Fruit fly (Drosophila melanogaster) ovary, adult (tissue): ENCODE measurements around the gene tsg.

Experiments used
- CG17801 ChIP-seq: fragments of 200-800 bp; optimal IDR thresholded peaks from 2 replicates; lab custom pipeline; 2019; ENCODE audit warnings: missing biosample characterization, mild to moderate bottlenecking, missing genetic modification characterization, moderate library complexity; ENCODE audit not compliant: partially characterized antibody

The tsg gene

DNA sequence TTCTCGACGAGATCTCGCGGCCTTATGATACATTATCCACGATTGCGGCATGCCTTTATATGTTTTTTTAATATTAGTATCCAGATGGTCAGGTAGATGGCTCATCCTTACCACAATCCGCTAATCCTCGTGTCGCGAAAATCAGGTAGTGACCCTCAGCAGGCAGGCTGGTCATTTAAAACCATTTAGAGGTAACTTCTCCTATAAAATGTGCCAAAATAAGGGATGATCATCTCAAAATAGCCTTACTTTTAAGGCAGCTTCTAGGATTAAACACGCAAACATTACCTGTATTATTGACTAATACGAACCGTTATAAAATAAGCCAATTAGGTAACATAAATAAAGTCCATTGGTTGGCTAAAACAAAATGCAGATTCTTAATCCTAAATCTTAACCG, at the start of gene tsg:
Gene tsg, minus strand, starts transcription at position 37 of the 400 bp plus-strand sequence.
- no peak for TF ChIP-seq CG17801 (GFP tag; lab: Kevin White, UChicago)

DNA sequence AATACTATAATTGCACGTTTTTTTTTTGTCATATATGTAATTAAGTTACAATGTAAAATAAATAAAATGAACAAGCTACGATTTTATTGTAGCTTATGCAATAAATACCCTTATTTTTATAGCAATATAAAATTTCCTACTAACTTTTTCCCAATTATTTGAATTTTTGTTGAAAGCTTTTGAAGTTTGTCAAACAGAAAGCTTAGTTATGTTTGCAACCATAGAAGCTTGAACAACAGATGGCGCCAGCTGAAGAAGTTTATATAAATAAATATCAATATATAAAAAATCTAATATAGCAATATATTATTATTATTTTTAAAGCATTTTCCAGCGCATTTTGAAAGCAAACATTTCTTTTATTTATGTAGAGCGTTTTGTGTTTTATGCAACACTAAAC, 46.5 kb upstream of the tsg start:
- no peak for TF ChIP-seq CG17801 (GFP tag; lab: Kevin White, UChicago)

DNA sequence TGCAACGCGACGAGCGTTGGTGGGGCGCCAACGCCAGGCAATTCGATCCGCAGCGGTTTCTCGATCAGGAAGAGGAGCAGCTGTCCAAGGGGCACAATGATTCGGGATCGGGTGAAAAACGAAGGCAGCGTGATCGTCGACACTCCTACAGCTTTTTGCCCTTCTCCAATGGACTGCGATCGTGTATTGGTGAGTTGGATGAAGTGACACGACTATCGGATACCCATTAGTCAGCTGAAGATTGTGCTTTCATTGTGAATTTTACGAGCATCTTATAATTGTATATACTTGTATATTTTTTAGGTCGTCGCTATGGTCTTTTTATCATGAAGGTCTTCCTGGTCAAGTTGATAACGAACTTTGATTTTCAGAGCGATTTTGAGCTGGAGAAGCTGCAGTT, 46.0 kb upstream of the tsg start:
- no peak for TF ChIP-seq CG17801 (GFP tag; lab: Kevin White, UChicago)

DNA sequence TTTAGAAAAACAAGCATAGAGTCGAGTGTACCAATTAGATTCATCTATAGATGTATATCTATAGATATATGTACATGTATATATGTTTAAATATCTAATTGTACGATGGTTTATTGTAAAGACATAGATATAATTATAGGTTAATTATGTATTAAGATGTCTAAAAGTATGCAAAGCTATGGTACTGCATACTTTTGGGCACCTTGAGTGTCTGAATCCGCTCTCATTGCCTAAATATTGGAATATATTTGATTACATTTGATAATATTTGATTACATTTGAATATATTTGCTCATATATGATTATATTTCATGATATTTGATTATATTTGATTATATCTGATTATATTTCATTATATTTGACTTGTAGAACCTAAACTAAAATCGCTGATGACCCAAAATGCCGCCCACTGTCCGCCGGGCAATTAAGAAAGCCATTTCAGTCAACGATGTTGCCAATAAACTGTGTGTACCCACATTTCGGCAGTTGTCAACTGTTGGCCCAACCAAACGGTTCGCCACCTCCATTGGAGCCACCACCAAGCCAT, 43.5 kb upstream of the tsg start, which contains the start of gene Cyp318a1:
Gene Cyp318a1, plus strand, starts transcription at position 497 of the 547 bp plus-strand sequence.
- no peak for TF ChIP-seq CG17801 (GFP tag; lab: Kevin White, UChicago)

DNA sequence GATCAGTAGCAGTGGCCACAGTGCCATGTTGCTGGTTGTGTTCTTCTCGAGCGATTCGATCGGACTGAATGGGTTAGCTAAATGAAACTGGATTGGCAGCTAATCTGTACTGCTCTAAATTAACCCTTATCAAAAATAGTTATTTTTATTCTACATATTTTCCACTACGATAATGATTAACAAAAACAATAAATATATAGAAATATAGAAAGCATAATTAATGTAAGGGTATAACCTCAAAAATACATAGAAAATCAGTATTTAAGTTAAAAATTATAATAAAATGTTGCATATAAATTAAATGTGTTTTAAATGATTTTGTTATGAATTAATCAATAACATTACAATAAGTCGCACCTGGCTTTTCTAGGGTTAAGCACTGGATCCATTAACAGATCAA, 42.7 kb upstream of the tsg start, which contains the start of gene Cyp311a1:
Gene Cyp311a1, minus strand, starts transcription at position 66 of the 400 bp plus-strand sequence.
- no peak for TF ChIP-seq CG17801 (GFP tag; lab: Kevin White, UChicago)

DNA sequence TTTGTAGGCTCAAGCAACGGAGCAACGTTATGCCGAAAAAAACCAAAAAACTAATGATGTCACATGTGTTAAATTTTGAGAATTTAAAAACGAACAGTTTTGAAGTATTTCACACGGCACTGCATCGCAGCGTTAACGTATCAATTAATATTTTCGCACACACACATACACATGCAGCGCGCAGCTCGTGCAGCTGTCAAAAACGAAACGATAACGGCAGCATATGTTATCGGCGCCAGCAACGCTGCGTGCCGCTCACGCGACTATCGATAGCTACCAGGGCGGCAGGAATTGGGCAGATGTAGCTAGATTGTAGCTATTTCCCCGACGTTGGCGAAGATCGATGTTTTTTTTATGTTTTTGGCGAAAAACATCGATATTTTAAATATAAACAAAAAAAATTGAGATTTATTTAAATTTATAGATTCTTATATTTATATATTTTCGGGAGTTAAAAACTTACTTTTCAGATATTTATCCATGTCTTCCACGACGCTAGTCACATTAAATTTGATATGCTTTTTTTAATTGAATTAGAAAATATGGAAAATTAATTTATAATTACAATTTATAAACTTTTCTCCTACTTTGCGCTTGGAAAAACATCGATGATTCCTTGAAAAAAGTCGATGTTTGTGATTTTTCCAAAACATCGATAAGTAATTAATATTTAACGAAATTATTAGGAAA, 40.2 kb upstream of the tsg start, which contains the start of gene Usp7:
Gene Usp7, minus strand, starts transcription at position 208 of the 690 bp plus-strand sequence.
- peak; percentile 51 for TF ChIP-seq CG17801 (GFP tag; lab: Kevin White, UChicago)

DNA sequence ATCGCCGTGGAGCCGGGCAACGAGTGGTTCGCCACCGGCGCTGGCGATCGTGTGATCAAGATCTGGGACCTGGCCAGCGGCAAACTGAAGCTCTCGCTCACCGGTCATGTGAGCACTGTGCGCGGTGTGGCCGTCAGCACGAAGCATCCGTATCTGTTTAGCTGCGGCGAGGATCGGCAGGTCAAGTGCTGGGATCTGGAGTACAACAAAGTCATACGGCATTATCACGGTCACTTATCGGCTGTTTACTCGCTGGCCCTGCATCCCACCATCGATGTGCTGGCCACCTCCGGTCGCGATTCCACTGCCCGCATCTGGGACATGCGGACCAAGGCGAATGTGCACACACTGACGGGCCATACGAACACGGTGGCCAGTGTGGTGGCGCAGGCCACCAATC, 33.0 kb upstream of the tsg start:
- TF ChIP-seq CG17801 (GFP tag; lab: Kevin White, UChicago), result no peak

DNA sequence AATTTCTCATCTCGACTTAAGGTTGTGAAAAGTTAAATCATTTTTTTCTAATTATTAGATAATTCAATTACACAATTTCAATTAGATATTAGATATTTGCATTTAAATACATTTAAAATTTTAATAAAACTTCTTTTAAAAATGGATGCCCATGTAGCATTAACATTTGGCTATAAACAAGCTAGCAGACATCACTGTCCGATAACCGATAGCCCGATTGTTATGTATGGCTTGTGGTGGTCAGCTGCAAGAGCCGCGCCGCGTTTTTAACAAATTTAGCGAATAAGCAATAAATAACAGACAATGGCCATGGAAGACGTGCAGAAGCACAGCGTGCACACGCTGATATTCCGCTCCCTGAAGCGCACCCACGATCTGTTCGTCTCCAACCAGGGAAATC, 32.1 kb upstream of the tsg start, which contains the start of gene Tango4:
Gene Tango4, plus strand, starts transcription at position 212 of the 400 bp plus-strand sequence.
- TF ChIP-seq CG17801 (GFP tag; lab: Kevin White, UChicago), result no peak

DNA sequence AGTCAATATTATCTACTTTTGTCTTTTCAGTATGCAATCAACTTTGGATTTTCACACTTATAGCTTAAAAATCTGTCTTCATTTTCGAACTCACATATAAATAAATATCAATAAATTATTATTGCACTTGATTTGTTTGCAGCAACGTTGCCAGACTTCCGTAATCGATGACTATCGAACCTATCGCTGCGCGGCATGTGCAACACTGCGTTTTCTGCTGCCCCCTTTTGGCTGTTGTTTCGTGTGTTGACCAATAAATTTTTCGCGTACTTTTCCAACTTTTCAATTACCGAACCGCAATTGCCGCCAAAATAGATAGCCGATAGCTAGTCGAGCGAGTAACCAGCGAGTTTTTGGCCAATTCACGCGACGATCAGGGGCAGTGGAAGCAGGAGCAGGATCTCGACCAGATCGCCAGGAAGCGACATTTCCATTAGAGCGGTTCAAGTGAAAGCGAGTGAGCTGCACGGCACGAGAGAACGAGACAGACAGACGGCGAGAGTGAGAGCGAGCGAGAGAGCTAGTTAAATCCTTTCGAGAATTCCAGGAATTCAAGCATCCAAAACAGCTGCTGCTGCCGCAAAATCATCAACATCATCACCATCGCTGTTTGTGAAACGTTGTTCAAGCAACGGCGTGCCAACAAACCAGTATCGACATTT, 29.8 kb upstream of the tsg start, which contains the start of gene Lsm12a:
Gene Lsm12a, plus strand, starts transcription at position 201 of the 662 bp plus-strand sequence.
- TF ChIP-seq CG17801 (GFP tag; lab: Kevin White, UChicago), result no peak

DNA sequence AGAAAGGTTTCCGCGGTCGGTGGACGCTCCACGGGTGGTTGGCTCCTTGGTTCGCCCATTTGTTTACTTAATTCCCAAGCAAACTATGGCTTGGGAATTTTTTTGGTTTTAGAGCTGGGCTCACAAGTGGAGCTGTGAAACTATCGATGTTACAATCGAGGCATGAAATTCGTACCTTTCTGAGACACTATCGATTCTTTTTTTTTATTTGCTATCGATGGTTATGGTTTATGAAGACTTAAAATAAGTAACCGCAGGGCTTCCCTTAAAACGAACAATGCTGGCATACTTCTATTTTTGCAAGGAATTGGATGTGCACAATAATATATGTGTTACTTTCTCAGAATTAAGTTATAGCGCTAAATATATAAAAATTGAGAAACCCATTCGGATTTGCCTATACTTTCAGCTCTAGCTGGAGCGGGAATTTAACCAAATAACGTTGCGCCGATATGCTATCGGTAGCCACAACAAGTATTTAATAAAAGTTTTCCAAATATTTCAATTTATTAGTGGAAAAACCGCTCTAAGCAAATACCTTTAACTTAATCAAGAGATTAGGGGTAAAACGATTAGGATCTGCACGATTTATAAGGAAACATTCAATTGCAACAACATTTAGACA, 29.2 kb upstream of the tsg start, which contains the start of gene Chrac-16:
Gene Chrac-16, minus strand, starts transcription at position 147 of the 625 bp plus-strand sequence.
- TF ChIP-seq CG17801 (GFP tag; lab: Kevin White, UChicago), result no peak

DNA sequence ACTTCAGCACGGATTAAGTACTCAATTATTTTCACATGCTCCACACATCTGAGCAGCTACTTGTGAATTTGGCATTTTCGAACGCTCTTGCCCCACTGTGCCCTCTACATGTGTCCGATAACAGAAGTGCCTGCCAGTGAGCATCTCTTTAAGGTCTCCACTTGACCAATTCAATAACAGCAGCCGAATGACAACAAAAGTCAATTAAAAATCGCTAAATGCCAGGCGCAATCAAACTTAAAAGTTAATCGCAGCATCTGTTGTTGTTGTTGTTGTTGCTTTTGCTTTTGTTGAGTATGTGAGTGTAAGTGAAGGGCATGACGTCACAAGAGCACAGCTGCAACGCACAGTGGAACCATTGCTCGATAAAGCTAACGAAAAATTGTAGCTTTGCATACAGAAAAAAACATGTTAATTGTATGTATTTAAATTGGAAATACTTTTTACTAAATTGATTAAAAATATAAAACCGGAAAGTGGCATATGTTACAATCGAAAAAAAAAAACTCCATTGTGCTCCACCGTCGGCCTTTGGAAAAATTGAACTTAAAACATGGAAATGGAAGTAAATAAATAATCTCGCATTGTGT, 26.1 kb upstream of the tsg start:
- TF ChIP-seq CG17801 (GFP tag; lab: Kevin White, UChicago), result peak; percentile 31

DNA sequence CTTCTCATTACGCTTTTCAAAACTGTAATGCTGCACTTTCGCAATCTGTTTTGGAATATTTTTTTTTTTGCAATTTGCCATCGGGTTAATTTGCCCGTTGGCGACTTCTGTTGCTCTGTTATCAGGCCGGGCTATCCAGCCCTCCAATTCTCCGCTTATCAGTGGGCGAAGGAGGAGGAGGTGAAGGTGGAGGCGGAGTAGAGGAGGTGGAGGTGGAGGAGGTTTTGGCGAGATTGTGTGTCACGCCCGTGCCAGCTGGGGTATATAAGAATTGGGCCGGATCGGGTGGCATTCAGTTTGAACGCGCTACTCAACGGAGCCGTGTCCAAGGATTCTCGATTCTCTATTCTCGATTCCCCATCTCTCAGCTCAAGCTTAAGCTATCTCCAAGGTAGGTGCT, 25.4 kb upstream of the tsg start:
- TF ChIP-seq CG17801 (GFP tag; lab: Kevin White, UChicago), result no peak

DNA sequence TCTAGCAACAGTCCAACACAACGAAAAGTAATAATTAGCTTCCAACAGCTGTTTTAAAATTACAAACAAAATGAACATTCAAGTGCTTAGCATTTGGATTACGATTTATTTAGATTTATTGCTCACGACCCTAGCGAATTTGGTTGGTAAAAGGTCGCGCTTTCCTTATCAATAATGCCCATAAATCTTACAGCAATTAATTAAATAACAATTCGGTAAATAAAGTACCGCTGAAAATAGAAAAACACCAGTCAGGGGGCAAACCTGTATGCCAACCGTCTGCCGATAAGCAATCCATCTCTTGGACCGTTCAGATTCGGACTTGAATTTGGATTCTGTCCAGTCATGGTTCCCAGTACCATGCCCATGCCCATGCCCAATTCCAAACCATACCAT, 24.3 kb upstream of the tsg start:
- TF ChIP-seq CG17801 (GFP tag; lab: Kevin White, UChicago), result no peak
